Fruit fly (Drosophila melanogaster) whole organism, embryonic: Measurements from ENCODE around the gene egh.

ENCODE experiments used
- Aef1 ChIP-seq: fragments of 200-800 bp; sonication (Bioruptor generic); IDR thresholded peaks from 3 replicates; pipeline ENCODE4 v1.3.6; 2022; ENCODE audit warnings: missing biosample characterization, missing genetic modification characterization
- CG12155 ChIP-seq: fragments of 200-800 bp; sonication (Bioruptor generic); optimal IDR thresholded peaks from 3 replicates; lab custom pipeline; 2016; ENCODE audit warnings: missing biosample characterization, missing genetic modification characterization
- CG15269 ChIP-seq: fragments of 200-800 bp; sonication (Bioruptor generic); optimal IDR thresholded peaks from 2 replicates; lab custom pipeline; 2018; ENCODE audit warnings: missing biosample characterization, mild to moderate bottlenecking, missing genetic modification characterization, moderate library complexity
- CG32532 ChIP-seq: fragments of 200-800 bp; sonication (Bioruptor generic); IDR thresholded peaks from 2 replicates; pipeline ENCODE4 v1.3.6; 2022; ENCODE audit warnings: missing biosample characterization, missing genetic modification characterization
- CG4328 ChIP-seq: fragments of 200-800 bp; sonication (Bioruptor generic); optimal IDR thresholded peaks from 3 replicates; lab custom pipeline; 2017; ENCODE audit warnings: missing biosample characterization, missing genetic modification reagents, missing genetic modification characterization
- CG8478 ChIP-seq: fragments of >200 bp; optimal IDR thresholded peaks from 2 replicates; lab custom pipeline; 2018
- CG8924 ChIP-seq: fragments of 200-800 bp; optimal IDR thresholded peaks from 3 replicates; lab custom pipeline; 2019; ENCODE audit warnings: missing biosample characterization, mild to moderate bottlenecking, missing genetic modification characterization, moderate library complexity
- CG9797 ChIP-seq: fragments of 200-800 bp; sonication (Bioruptor generic); optimal IDR thresholded peaks from 3 replicates; lab custom pipeline; 2018; ENCODE audit warnings: missing biosample characterization, mild to moderate bottlenecking, missing genetic modification characterization
- crc ChIP-seq: fragments of 200-800 bp; sonication (Bioruptor generic); optimal IDR thresholded peaks from 2 replicates; lab custom pipeline; 2016; ENCODE audit warnings: missing biosample characterization, missing genetic modification characterization
- z ChIP-seq: fragments of 200-800 bp; sonication (Bioruptor generic); IDR thresholded peaks from 3 replicates; pipeline ENCODE4 v1.3.6; 2022; ENCODE audit warnings: missing biosample characterization, missing genetic modification characterization

DNA sequence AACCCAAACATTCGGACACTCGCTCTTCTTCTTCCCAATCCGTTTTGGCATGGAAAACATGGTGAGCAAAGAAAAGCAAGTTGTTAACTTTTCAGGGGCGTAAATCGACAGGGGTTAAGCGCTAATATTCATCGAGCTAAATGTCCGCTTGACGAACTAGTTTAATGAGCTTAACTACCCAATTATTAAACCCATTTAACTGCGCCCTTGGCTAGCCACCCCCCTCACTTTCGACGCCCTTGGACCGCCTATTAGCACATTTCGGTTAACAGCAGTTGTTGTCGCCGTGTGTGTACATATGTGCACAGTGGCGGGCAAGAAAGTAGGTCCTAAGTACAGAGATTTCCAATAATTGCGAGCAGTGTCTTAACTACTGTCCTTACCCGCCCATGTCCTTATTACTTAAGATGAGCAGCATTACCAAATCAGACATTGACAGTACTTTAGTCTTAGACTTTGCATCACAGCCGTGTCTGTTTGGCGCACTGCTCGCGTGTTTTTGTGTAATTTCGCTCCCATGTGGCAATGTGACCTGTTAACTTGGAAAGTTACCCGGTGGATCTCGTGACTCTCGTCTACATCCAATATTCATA is 1.2 kb downstream of the egh start:
- 0 out of 3 replicates have a peak, but pooled peaks have one; percentile 36 for TF ChIP-seq z
- TF ChIP-seq CG32532 (GFP tag; lab: Robert Waterston, UW), result peak; percentile 97
- TF ChIP-seq CG9797 (GFP tag; lab: Kevin White, UChicago), result peak; percentile 0
- TF ChIP-seq Aef1, result peak; percentile 93
- no peak for TF ChIP-seq CG8478 (lab: Kevin White, UChicago)
- TF ChIP-seq crc (GFP tag; lab: Kevin White, UChicago), result peak; percentile 90
- peak; percentile 88 for TF ChIP-seq CG8924
- peak; percentile 94 for TF ChIP-seq CG12155 (GFP tag; lab: Kevin White, UChicago)
- no peak for TF ChIP-seq CG4328 (GFP tag; lab: Kevin White, UChicago)
- TF ChIP-seq CG15269 (tag; lab: Kevin White, UChicago), result peak; percentile 92
